Worm (Caenorhabditis elegans) whole organism, mixed stage, embryonic: ENCODE measurements around the gene F47B7.4.

Source experiments
- bed-3 ChIP-seq: fragments of 200-800 bp; sonication (Bioruptor generic); optimal IDR thresholded peaks from 3 replicates; lab custom pipeline; 2018; ENCODE audit warnings: mild to moderate bottlenecking, missing genetic modification characterization, moderate library complexity, missing compliant biosample characterization
- blmp-1 ChIP-seq: fragments of 150-350 bp; optimal IDR thresholded peaks from 2 replicates; lab custom pipeline; 2014; ENCODE audit warnings: missing biosample characterization, missing genetic modification characterization
- elt-3 ChIP-seq: fragments of 150-350 bp; optimal IDR thresholded peaks from 2 replicates; lab custom pipeline; 2014; ENCODE audit warnings: missing biosample characterization, missing genetic modification characterization
- lsy-2 ChIP-seq: fragments of 150-350 bp; optimal IDR thresholded peaks from 2 replicates; lab custom pipeline; 2014; ENCODE audit warnings: missing biosample characterization, missing genetic modification characterization
- pha-4 ChIP-seq: fragments of 150-350 bp; optimal IDR thresholded peaks from 2 replicates; lab custom pipeline; 2018; ENCODE audit warnings: missing biosample characterization, missing genetic modification reagents, missing genetic modification characterization
- unc-62 ChIP-seq: fragments of 150-350 bp; optimal IDR thresholded peaks from 2 replicates; lab custom pipeline; 2014; ENCODE audit warnings: missing biosample characterization, missing genetic modification reagents, missing genetic modification characterization

- TF ChIP-seq unc-62 (no peak), pha-4 (tag; lab: Kevin White, UChicago) (no peak), lsy-2 (no peak), elt-3 (tag; lab: Kevin White, UChicago) (no peak), blmp-1 (no peak), bed-3 (GFP tag; lab: Kevin White, UChicago) (no peak)
These were observed 26.9 kb upstream of the F47B7.4 start for ce11 chrX:3793389-3793788.
